Worm (Caenorhabditis elegans): ENCODE data around the gene C17H12.3.
A peak's percentile ranks its signal among the peaks of the same experiment; 100 is the strongest.

Gene C17H12.3

DNA sequence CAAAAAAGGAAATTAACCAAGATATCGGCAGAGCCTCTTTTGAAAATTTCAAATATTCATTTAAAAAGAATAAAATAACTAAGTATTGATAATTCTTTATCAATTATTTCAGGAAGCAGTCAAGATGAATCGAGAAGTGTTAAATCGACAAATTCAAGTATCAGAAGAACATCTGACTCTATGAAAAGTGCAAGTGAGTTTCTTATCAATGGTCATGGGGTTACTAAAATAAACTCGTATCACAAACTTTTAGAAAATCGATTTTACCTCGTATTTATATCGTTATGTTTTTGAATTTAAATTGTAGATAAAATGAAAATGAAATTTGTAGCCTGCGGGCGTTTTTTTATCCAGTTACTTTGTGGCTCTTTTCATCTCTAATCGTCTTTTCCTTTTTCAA is 23.9 kb downstream of the C17H12.3 start:
- TF ChIP-seq efl-1 (optimal IDR thresholded peaks at IDR 0.05) = no peak
- TF ChIP-seq efl-1 (GFP tag; optimal IDR thresholded peaks at IDR 0.05 in 1 of 2) = peak in 1 of 2 experiments; percentile 7
- TF ChIP-seq elt-2 (tag; optimal IDR thresholded peaks at IDR 0.05) = peak; percentile 53
- TF ChIP-seq vab-15 (tag; optimal IDR thresholded peaks at IDR 0.05) = no peak
- TF ChIP-seq isw-1 (GFP tag; IDR thresholded peaks at IDR 0.05) = no peak
- no peak for TF ChIP-seq dpl-1 (GFP tag; optimal IDR thresholded peaks at IDR 0.05)

DNA sequence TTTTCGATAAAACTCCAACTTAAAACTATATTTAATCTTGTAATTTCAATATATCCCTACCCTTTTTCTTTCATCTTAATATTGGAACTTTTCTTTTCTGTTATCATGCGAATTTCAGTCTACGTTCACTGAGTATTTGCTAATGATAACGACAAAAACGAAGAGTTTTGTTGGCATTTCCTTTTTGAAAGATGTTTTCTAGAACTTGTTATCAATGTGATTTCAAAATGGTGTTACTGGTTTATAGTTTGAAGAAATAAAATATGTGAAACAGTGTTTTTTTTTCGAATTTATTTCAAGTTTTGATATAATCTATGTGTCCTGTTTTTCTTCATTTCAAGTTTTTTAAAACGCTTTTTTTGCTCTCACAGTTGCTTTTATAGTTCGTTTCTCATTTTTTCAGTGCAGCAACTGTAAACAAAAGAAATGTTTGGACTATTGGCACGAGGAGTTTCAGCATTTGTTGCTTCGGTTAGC is 25.0 kb downstream of the C17H12.3 start, which contains the start of gene anat-1:
anat-1 (plus strand) TSS at position 427 of the 477 bp plus-strand sequence.
- TF ChIP-seq lin-13 (GFP tag; optimal IDR thresholded peaks at IDR 0.05) (no peak), elt-2 (tag; optimal IDR thresholded peaks at IDR 0.05) (peak; percentile 36)

- TF ChIP-seq mab-9 (GFP tag; IDR thresholded peaks at IDR 0.05) = no peak
- no peak for TF ChIP-seq ceh-63 (GFP tag; optimal IDR thresholded peaks at IDR 0.05)
- no peak for TF ChIP-seq vab-15 (tag; optimal IDR thresholded peaks at IDR 0.05)
- TF ChIP-seq hlh-4 (tag; optimal IDR thresholded peaks at IDR 0.05) = no peak
- no peak for TF ChIP-seq lin-15B (tag; optimal IDR thresholded peaks at IDR 0.05)
- no peak for TF ChIP-seq tlp-1 (tag; optimal IDR thresholded peaks at IDR 0.05)
- TF ChIP-seq unc-98 (GFP tag; IDR thresholded peaks at IDR 0.05) = no peak
- peak; percentile 16 for TF ChIP-seq dsc-1 (tag; optimal IDR thresholded peaks at IDR 0.05)
- no peak for TF ChIP-seq snpc-4 (tag; optimal IDR thresholded peaks at IDR 0.05)
- peak; percentile 71 for TF ChIP-seq fkh-8 (tag; optimal IDR thresholded peaks at IDR 0.05)
- peak; percentile 64 for TF ChIP-seq blmp-1 (tag; optimal IDR thresholded peaks at IDR 0.05)
- peak in 1 of 3 experiments; percentile 17 for TF ChIP-seq dpl-1 (GFP tag; optimal IDR thresholded peaks at IDR 0.05)
- TF ChIP-seq sptf-1 (tag; optimal IDR thresholded peaks at IDR 0.05) = no peak
- TF ChIP-seq ztf-4 (tag; optimal IDR thresholded peaks at IDR 0.05) = no peak
- TF ChIP-seq jun-1 (tag; optimal IDR thresholded peaks at IDR 0.05) = peak; percentile 33
- no peak for TF ChIP-seq nhr-11 (tag; optimal IDR thresholded peaks at IDR 0.05)
- TF ChIP-seq zag-1 (tag; optimal IDR thresholded peaks at IDR 0.05) = no peak
- TF ChIP-seq isw-1 (GFP tag; IDR thresholded peaks at IDR 0.05) = no peak
- no peak for TF ChIP-seq pax-3 (tag; optimal IDR thresholded peaks at IDR 0.05)
- TF ChIP-seq nhr-77 (tag; optimal IDR thresholded peaks at IDR 0.05) = peak; percentile 12
- no peak for TF ChIP-seq ceh-88 (GFP tag; IDR thresholded peaks at IDR 0.05)
- TF ChIP-seq aha-1 (tag; optimal IDR thresholded peaks at IDR 0.05) = no peak
- TF ChIP-seq lsy-2 (tag; optimal IDR thresholded peaks at IDR 0.05) = peak; percentile 59 to 74
- peak; percentile 50 for TF ChIP-seq egl-13 (tag; optimal IDR thresholded peaks at IDR 0.05)
- no peak for TF ChIP-seq unc-30 (tag; optimal IDR thresholded peaks at IDR 0.05)
- TF ChIP-seq efl-3 (GFP tag; optimal IDR thresholded peaks at IDR 0.05) = no peak
- peak; percentile 16 for TF ChIP-seq xbp-1 (tag; optimal IDR thresholded peaks at IDR 0.05)
- TF ChIP-seq nhr-85 (tag) = no peak
- TF ChIP-seq nhr-90 (tag; optimal IDR thresholded peaks at IDR 0.05; ENCODE audit: poor library complexity) = no peak
- TF ChIP-seq egl-27 (tag; optimal IDR thresholded peaks at IDR 0.05) = no peak
- no peak for TF ChIP-seq ces-1 (GFP tag; optimal IDR thresholded peaks at IDR 0.05)
- no peak for TF ChIP-seq sox-4 (tag; optimal IDR thresholded peaks at IDR 0.05)
- no peak for TF ChIP-seq pqm-1 (tag; optimal IDR thresholded peaks at IDR 0.05)
- peak; percentile 32 for TF ChIP-seq lir-3 (tag; optimal IDR thresholded peaks at IDR 0.05; ENCODE audit: poor library complexity)
- peak; percentile 19 for TF ChIP-seq nhr-20 (tag; optimal IDR thresholded peaks at IDR 0.05)
- TF ChIP-seq hlh-17 (GFP tag; optimal IDR thresholded peaks at IDR 0.05; ENCODE audit: borderline replicate concordance) = no peak
- peak; percentile 28 for TF ChIP-seq elt-2 (tag; optimal IDR thresholded peaks at IDR 0.05)
- TF ChIP-seq swsn-7 (tag; optimal IDR thresholded peaks at IDR 0.05) = peak; percentile 57
- TF ChIP-seq nhr-76 (tag; optimal IDR thresholded peaks at IDR 0.05) = no peak
- no peak for TF ChIP-seq unc-130 (tag; optimal IDR thresholded peaks at IDR 0.05)
- TF ChIP-seq lin-14 (GFP tag; optimal IDR thresholded peaks at IDR 0.05) = peak; percentile 87
- no peak for TF ChIP-seq nhr-19 (GFP tag; conservative IDR thresholded peaks at IDR 0.05)
- TF ChIP-seq C16A3.4 (tag; optimal IDR thresholded peaks at IDR 0.05) = peak; percentile 21
- TF ChIP-seq nhr-237 (tag; optimal IDR thresholded peaks at IDR 0.05) = no peak
- TF ChIP-seq skn-1 (tag; optimal IDR thresholded peaks at IDR 0.05) = peak; percentile 39
- no peak for TF ChIP-seq fkh-10 (GFP tag; optimal IDR thresholded peaks at IDR 0.05)
Measured at ce11 chrIV:6767240-6767639, 28.2 kb downstream of the C17H12.3 start.
